Worm (Caenorhabditis elegans) whole organism, L1 larva: ENCODE results near the gene Y66D12A.3.

Source experiments
- efl-1 ChIP-seq, 4 experiments: fragments of 150-350 bp; optimal IDR thresholded peaks in 3 of 4; peaks in 1 of 4; 1 replicate in 1 of 4; 2 replicates in 3 of 4; lab custom pipeline; 2014; ENCODE audit warnings: missing biosample characterization in 2 of 4, missing genetic modification characterization in 2 of 4, missing genetic modification reagents in 2 of 4
- egl-13 ChIP-seq: sonication (generic microtip); optimal IDR thresholded peaks from 2 replicates; lab custom pipeline; 2016; ENCODE audit warnings: missing genotype, missing genetic modification reagents, missing genetic modification characterization, missing compliant biosample characterization
- elt-2 ChIP-seq: sonication (generic microtip); optimal IDR thresholded peaks from 2 replicates; lab custom pipeline; 2016; ENCODE audit warnings: missing genetic modification characterization, mild to moderate bottlenecking, inconsistent platforms, missing compliant biosample characterization, missing genetic modification reagents
- irx-1 ChIP-seq: sonication (generic microtip); optimal IDR thresholded peaks from 2 replicates; lab custom pipeline; 2016; ENCODE audit warnings: missing genetic modification characterization, missing compliant biosample characterization
- lin-13 ChIP-seq: fragments of 150-350 bp; optimal IDR thresholded peaks from 2 replicates; lab custom pipeline; 2014; ENCODE audit warnings: missing biosample characterization, missing genetic modification reagents, missing genetic modification characterization
- mep-1 ChIP-seq: fragments of 150-350 bp; optimal IDR thresholded peaks from 2 replicates; lab custom pipeline; 2014; ENCODE audit warnings: missing biosample characterization, missing genetic modification characterization
- nhr-90 ChIP-seq: sonication (generic microtip); optimal IDR thresholded peaks from 2 replicates; lab custom pipeline; 2016; ENCODE audit warnings: mild to moderate bottlenecking, missing genetic modification characterization, missing compliant biosample characterization; ENCODE audit not compliant: poor library complexity
- unc-62 ChIP-seq: fragments of 150-350 bp; optimal IDR thresholded peaks from 2 replicates; lab custom pipeline; 2014; ENCODE audit warnings: missing biosample characterization, missing genetic modification reagents, missing genetic modification characterization
- zag-1 ChIP-seq: fragments of 150-350 bp; optimal IDR thresholded peaks from 2 replicates; lab custom pipeline; 2014; ENCODE audit warnings: missing biosample characterization, missing genetic modification characterization
- ztf-4 ChIP-seq: fragments of 150-350 bp; optimal IDR thresholded peaks from 2 replicates; lab custom pipeline; 2014; ENCODE audit warnings: missing biosample characterization, missing genetic modification characterization

- TF ChIP-seq ztf-4 (tag; lab: Kevin White, UChicago) (no peak), lin-13 (GFP tag; lab: Kevin White, UChicago) (no peak), efl-1 (optimal IDR thresholded peaks at IDR 0.05; lab: Kevin White, UChicago) (no peak), efl-1 (GFP tag; optimal IDR thresholded peaks at IDR 0.05 in 1 of 2; lab: Kevin White, UChicago) (no peak), zag-1 (tag; lab: Kevin White, UChicago) (no peak), nhr-90 (no peak), egl-13 (tag; lab: Kevin White, UChicago) (no peak), elt-2 (tag; lab: Kevin White, UChicago) (no peak), mep-1 (tag; lab: Kevin White, UChicago) (no peak), irx-1 (tag; lab: Kevin White, UChicago) (no peak), unc-62 (no peak)
These were observed 29.3 kb upstream of the Y66D12A.3 start for ce11 chrIII:11559677-11560076.
